Fruit fly (Drosophila melanogaster): ENCODE measurements around the gene RecQ4.

The RecQ4 gene

dm6 chr3L:8127712-8128210 lies 48.0 kb downstream of the RecQ4 start, which contains the start of the genes Cds and Uba2 (continued):
- TF ChIP-seq Blimp-1 (GFP tag; optimal IDR thresholded peaks at IDR 0.05) (peak; percentile 87), gem (tag; optimal IDR thresholded peaks at IDR 0.05) (peak; percentile 96), Dp (GFP tag; optimal IDR thresholded peaks at IDR 0.05) (peak; percentile 38), HmgD (GFP tag; optimal IDR thresholded peaks at IDR 0.05) (peak; percentile 55), CG11398 (GFP tag; optimal IDR thresholded peaks at IDR 0.05) (peak; percentile 77), CG16779 (GFP tag; IDR thresholded peaks at IDR 0.05) (peak; percentile 87), Atf6 (GFP tag; IDR thresholded peaks at IDR 0.05) (peak; percentile 93), CG10431 (GFP tag; optimal IDR thresholded peaks at IDR 0.05) (peak; percentile 81), fd64A (GFP tag; optimal IDR thresholded peaks at IDR 0.05) (peak; percentile 49), pum (GFP tag; optimal IDR thresholded peaks at IDR 0.05) (peak; percentile 75), CG30403 (GFP tag; optimal IDR thresholded peaks at IDR 0.05) (peak; percentile 96), Hmx (GFP tag; optimal IDR thresholded peaks at IDR 0.05) (peak; percentile 0), sob (GFP tag; IDR thresholded peaks at IDR 0.05) (peak; percentile 96), fd102C (GFP tag; optimal IDR thresholded peaks at IDR 0.05) (peak; percentile 33), Drgx (GFP tag; IDR thresholded peaks at IDR 0.05) (peak; percentile 84), p53 (GFP tag; optimal IDR thresholded peaks at IDR 0.05) (peak; percentile 40), CG32767 (GFP tag; IDR thresholded peaks at IDR 0.05) (peak; percentile 86; the same call in 1 of the 2 replicates), CG12744 (GFP tag; optimal IDR thresholded peaks at IDR 0.05) (peak; percentile 51), vfl (GFP tag; optimal IDR thresholded peaks at IDR 0.05) (peak; percentile 85), gsb-n (tag; optimal IDR thresholded peaks at IDR 0.05) (no peak), CG11723 (GFP tag; optimal IDR thresholded peaks at IDR 0.05) (peak; percentile 87), Opbp (GFP tag; IDR thresholded peaks at IDR 0.05; ENCODE audit: partially characterized antibody) (peak; percentile 50; the same call in 1 of the 3 replicates), cato (GFP tag; optimal IDR thresholded peaks at IDR 0.05; ENCODE audit: borderline replicate concordance) (peak; percentile 90), sug (tag; optimal IDR thresholded peaks at IDR 0.05) (peak; percentile 96), Doc2 (GFP tag; IDR thresholded peaks at IDR 0.05) (peak; percentile 60; the same call in 1 of the 2 replicates), CG12236 (GFP tag; optimal IDR thresholded peaks at IDR 0.05) (peak; percentile 5), luna (GFP tag; optimal IDR thresholded peaks at IDR 0.05) (peak; percentile 63), CG33213 (GFP tag; optimal IDR thresholded peaks at IDR 0.05) (peak; percentile 68), CG7786 (GFP tag; optimal IDR thresholded peaks at IDR 0.05) (peak; percentile 66), CG7271 (tag; optimal IDR thresholded peaks at IDR 0.05) (peak; percentile 74), Sin3A (optimal IDR thresholded peaks at IDR 0.05) (peak; percentile 74), Fer2 (tag; optimal IDR thresholded peaks at IDR 0.05) (peak; percentile 95), CG17361 (GFP tag; IDR thresholded peaks at IDR 0.05) (peak; percentile 94), tna (GFP tag; IDR thresholded peaks at IDR 0.05; ENCODE audit: partially characterized antibody) (no peak), bigmax (GFP tag; optimal IDR thresholded peaks at IDR 0.05) (peak; percentile 32), ttk (GFP tag; IDR thresholded peaks at IDR 0.05) (peak; percentile 87), CG11085 (GFP tag; IDR thresholded peaks at IDR 0.05) (peak; percentile 87), Ada2b (GFP tag; IDR thresholded peaks at IDR 0.05) (peak; percentile 92), Adf1 (GFP tag; IDR thresholded peaks at IDR 0.05) (peak; percentile 80), CG17612 (GFP tag; IDR thresholded peaks at IDR 0.05) (peak; percentile 82), CG1529 (GFP tag; optimal IDR thresholded peaks at IDR 0.05) (peak; percentile 73), tup (GFP tag; optimal IDR thresholded peaks at IDR 0.05) (peak; percentile 81), Dfd (GFP tag; optimal IDR thresholded peaks at IDR 0.05) (no peak), danr (GFP tag; IDR thresholded peaks at IDR 0.05) (peak; percentile 81), Rfx (GFP tag; IDR thresholded peaks at IDR 0.05) (peak; percentile 96), esg (GFP tag; conservative IDR thresholded peaks at IDR 0.05) (peak; percentile 85), CG9876 (GFP tag; optimal IDR thresholded peaks at IDR 0.05) (peak; percentile 58), aop (GFP tag; IDR thresholded peaks at IDR 0.05) (no peak), CG3163 (GFP tag; optimal IDR thresholded peaks at IDR 0.05) (peak; percentile 33), nom (GFP tag; optimal IDR thresholded peaks at IDR 0.05) (peak; percentile 86), scrt (GFP tag; optimal IDR thresholded peaks at IDR 0.05) (peak; percentile 82)
